Worm (Caenorhabditis elegans) whole organism, L4/young adult: ENCODE results near the gene elp-1.

Source experiments
- W03F9.2 ChIP-seq: fragments of 150-350 bp; optimal IDR thresholded peaks from 2 replicates; lab custom pipeline; 2014; ENCODE audit warnings: missing biosample characterization, missing genetic modification characterization
- dao-5 ChIP-seq: sonication (generic microtip); optimal IDR thresholded peaks from 2 replicates; lab custom pipeline; 2016; ENCODE audit warnings: missing genotype, missing genetic modification characterization, moderate library complexity, missing compliant biosample characterization
- him-1 ChIP-seq: sonication (generic microtip); optimal IDR thresholded peaks from 2 replicates; lab custom pipeline; 2016; ENCODE audit warnings: missing genotype, missing genetic modification reagents, missing genetic modification characterization, missing compliant biosample characterization

ce11 chrV:20745278-20745677 is 24.7 kb downstream of the elp-1 start:
- TF ChIP-seq dao-5 = no peak
- TF ChIP-seq him-1 (tag; lab: Kevin White, UChicago) = no peak
- no peak for TF ChIP-seq W03F9.2 (tag; lab: Kevin White, UChicago)
